Worm (Caenorhabditis elegans) whole organism, L4/young adult: ENCODE measurements around the gene ptp-1.
A peak's percentile ranks its signal among the peaks of the same experiment; 100 is the strongest.

Source experiments
- W03F9.2 ChIP-seq: fragments of 150-350 bp; optimal IDR thresholded peaks from 2 replicates; lab custom pipeline; 2014; ENCODE audit warnings: missing biosample characterization, missing genetic modification characterization
- dao-5 ChIP-seq: sonication (generic microtip); optimal IDR thresholded peaks from 2 replicates; lab custom pipeline; 2016; ENCODE audit warnings: missing genotype, missing genetic modification characterization, moderate library complexity, missing compliant biosample characterization
- him-1 ChIP-seq: sonication (generic microtip); optimal IDR thresholded peaks from 2 replicates; lab custom pipeline; 2016; ENCODE audit warnings: missing genotype, missing genetic modification reagents, missing genetic modification characterization, missing compliant biosample characterization

Gene ptp-1

ce11 chrIII:3569763-3570162 is 20.8 kb upstream of the ptp-1 start:
- TF ChIP-seq him-1 (tag; lab: Kevin White, UChicago) (no peak), dao-5 (tag; lab: Kevin White, UChicago) (no peak), W03F9.2 (no peak)

- TF ChIP-seq dao-5 (tag; lab: Kevin White, UChicago) (no peak), him-1 (tag; lab: Kevin White, UChicago) (no peak), W03F9.2 (no peak)
Measured at ce11 chrIII:3571371-3571902, 19.1 kb upstream of the ptp-1 start.

ce11 chrIII:3573281-3573680 is 17.2 kb upstream of the ptp-1 start, which contains the start of gene nhr-6:
Gene nhr-6, plus strand, starts transcription at chrIII:3573581.
- no peak for TF ChIP-seq W03F9.2
- no peak for TF ChIP-seq him-1 (tag; lab: Kevin White, UChicago)

- no peak for TF ChIP-seq dao-5 (tag; lab: Kevin White, UChicago)
- no peak for TF ChIP-seq him-1 (tag; lab: Kevin White, UChicago)
- TF ChIP-seq W03F9.2: no peak
Measured at ce11 chrIII:3581636-3582035, 8.9 kb upstream of the ptp-1 start, which contains the start of gene C48D5.3. Gene C48D5.3, minus strand, starts transcription at chrIII:3581736.

DNA sequence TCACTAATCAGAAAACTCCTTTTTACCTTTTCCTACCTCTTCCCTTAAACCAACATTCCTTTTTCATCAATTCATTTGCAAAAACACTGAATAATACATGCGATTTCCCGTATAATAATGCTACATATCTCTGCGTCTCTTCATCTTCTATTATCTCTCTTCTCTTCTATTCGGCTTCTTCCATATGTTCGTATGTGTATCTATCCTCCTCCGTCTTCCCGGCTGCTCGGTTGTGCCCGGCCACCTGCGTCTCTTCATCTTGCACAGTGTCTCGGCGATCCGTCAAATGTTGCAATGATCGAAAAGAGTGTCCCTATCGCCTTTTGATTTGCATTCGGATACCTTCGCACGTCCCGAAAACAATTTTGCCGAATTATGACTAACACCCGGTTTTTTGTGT is 7.2 kb upstream of the ptp-1 start:
- TF ChIP-seq dao-5 (tag; lab: Kevin White, UChicago) (no peak), him-1 (tag; lab: Kevin White, UChicago) (no peak), W03F9.2 (no peak)

DNA sequence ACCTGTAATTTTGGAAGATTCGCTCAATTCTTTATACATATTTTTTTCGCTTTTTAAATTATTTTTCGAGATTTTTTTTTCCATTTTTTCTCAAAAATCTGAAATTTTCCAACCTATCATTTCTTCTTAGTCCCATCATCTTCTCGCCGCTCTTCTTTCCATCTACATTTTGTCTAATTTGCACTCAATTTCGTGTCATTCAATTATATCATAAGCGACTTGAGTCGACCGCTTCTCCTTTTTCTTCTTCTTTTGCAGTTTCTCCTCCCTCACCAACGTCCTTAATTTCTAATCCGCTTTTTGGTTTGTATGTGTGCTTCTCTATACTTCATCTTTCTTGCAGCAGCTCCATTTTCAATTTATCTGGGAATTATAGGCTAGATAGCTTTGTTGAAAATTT is 2.3 kb upstream of the ptp-1 start:
- TF ChIP-seq him-1 (tag; lab: Kevin White, UChicago) (no peak), W03F9.2 (no peak), dao-5 (tag; lab: Kevin White, UChicago) (no peak)

- no peak for TF ChIP-seq dao-5 (tag; lab: Kevin White, UChicago)
- no peak for TF ChIP-seq W03F9.2
- TF ChIP-seq him-1 (tag; lab: Kevin White, UChicago): no peak
Measured at ce11 chrIII:3594681-3595080, 4.2 kb downstream of the ptp-1 start.

DNA sequence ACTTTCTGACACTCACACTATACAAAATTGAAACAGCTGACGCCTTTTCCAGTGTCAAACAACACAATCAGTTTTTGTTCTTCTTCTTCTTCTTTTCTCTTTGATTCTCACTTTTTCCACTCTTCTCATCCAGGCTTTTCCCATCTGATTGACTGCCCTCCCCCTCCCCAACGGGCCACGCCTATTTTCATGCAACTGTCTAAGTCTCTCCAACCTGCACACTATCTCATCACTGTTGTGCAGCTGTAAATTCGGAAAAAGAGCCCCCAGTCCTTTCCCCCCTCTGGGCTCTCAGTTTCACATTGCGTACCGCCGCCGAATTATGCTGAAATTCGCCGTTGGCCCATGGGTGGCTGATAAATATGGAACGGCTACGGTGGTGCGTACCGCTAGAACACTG is 10.7 kb downstream of the ptp-1 start:
- TF ChIP-seq him-1 (tag; lab: Kevin White, UChicago) (no peak), dao-5 (tag; lab: Kevin White, UChicago) (no peak), W03F9.2 (no peak)

DNA sequence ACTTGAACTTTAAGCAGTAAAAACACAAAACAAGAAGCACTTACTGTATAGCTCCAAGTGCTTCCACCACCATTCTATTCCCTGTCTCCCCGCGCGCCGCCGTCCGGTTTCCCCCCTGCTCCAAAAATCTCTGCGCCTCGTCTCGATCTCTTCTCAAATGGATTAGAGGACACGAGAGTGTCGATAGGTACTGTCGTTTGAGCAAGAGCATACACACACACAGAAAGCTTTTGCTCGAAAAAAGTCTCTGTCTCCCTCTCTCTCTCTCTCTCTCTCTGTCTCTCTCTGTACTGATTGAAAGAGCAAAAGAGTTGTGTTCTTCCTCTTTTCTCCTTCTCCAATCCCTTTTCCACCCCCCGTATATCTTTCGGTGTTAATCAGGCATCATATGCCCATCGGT is 15.2 kb downstream of the ptp-1 start:
- TF ChIP-seq W03F9.2 (no peak), him-1 (tag; lab: Kevin White, UChicago) (no peak), dao-5 (tag; lab: Kevin White, UChicago) (no peak)

DNA sequence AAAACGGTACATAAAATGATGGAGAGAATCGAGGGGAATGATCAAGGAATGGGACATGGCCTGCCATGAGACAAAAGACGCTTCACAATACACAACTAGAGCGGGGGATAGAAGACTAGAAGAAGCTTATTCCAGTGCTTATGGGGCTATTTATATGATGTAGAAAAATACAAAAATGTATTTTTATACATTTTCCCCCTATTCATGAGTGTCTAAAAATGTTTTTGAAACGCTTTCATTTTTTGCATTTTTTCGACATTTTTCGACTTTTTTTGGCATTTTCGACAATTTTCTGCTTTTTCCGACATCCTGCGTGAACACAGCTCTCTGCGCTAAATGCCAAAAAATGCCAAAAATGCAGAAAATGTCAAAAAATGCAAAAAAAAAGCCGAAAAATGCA is 21.9 kb downstream of the ptp-1 start:
- peak; percentile 8 for TF ChIP-seq him-1 (tag; lab: Kevin White, UChicago)
- no peak for TF ChIP-seq W03F9.2

DNA sequence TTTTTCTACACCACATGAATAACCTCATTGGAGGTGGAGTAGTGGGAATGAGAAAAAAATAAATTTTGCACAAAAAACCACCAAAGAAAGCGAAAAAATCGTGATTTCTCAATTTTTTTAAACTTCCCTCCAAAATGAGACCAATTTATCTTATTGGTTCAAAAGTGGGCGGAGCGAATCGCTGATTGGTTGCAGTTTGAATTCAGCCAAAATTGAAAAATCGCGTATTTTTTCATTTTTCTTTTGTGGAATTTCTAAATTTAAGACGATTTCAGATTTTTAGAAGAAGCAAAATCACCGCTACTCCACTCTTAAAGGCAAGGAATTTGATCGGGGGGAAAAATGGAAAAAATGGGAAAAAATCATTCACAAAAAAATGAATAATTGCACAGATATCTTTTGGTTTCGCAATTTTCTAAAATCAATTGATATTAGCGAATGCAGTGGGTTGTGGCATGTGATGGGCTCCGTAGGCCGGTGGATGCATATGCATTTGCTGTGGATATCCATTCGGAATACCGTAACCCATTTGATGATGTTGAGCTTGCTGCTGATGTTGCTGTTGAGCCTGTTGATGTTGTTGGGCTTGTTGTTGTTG is 22.5 kb downstream of the ptp-1 start:
- TF ChIP-seq W03F9.2: no peak
- TF ChIP-seq dao-5 (tag; lab: Kevin White, UChicago): no peak
- TF ChIP-seq him-1 (tag; lab: Kevin White, UChicago): no peak

DNA sequence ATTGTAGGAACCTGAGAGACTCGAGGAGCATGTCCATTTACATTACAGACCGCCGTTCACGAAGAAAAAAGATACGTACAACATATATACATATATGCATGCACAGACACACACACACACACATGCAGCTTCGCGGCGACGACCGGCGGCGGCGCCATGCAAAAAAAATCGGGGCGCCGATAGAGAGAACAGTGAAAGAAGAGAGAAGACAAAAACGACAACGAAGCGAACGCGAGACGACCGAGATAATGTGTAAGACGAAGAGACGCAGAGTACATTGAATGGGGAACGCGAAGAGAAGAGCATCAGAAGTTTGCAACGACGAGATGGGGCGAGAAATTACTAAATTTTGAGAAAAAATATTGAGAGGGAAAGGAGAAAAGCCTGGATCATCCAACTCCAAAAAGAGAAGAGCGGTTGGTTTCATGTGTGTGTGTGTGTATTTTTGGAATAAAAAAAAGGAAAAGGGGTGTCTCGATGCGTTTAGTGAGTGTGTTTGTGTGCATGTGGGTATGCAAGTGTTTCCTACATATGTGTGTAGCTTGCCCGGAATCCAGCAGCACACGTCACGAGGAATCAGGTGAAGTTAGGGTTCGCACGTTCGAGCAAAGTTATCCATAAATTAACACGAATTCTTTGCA is 29.2 kb downstream of the ptp-1 start:
- peak; percentile 13 for TF ChIP-seq W03F9.2
- no peak for TF ChIP-seq dao-5 (tag; lab: Kevin White, UChicago)
- TF ChIP-seq him-1 (tag; lab: Kevin White, UChicago): no peak

ce11 chrIII:3620652-3621051 is 30.1 kb downstream of the ptp-1 start:
- TF ChIP-seq W03F9.2 (no peak), dao-5 (tag; lab: Kevin White, UChicago) (no peak), him-1 (tag; lab: Kevin White, UChicago) (no peak)

DNA sequence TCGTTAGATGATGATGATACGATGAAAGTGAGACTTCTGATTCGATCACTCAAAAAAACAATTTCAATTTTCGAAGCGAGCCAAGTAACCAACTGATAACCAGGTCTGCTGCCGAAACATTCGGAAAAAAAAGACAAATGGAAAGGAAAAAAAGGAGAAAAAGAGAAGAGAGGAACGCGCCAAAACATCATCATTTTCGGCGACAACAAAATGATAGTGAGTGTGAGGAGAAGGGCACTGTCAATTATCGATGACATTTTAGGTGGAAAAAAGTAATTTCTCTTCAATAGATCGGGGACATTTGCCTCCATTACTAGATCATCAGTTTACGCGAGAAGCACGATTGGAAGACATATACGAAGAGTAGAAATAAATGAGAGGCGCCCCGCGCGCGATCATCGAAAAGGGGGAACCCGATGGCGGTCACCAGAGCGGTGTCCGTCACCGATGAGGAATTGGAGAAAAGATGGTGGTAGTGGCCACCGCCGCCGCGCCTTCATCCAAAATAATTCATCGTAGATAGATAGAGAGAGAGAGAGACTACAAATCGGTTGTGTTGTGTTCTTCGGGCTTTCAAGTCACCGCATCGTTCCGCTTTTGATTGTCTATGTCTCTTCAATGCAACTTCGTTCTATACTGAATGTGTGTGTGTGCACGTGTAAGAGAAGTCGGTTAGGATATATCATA is 30.8 kb downstream of the ptp-1 start:
- TF ChIP-seq him-1 (tag; lab: Kevin White, UChicago) (no peak), dao-5 (tag; lab: Kevin White, UChicago) (no peak), W03F9.2 (no peak)
